Fruit fly (Drosophila melanogaster): ENCODE data around the gene CG32603.

Gene CG32603

DNA sequence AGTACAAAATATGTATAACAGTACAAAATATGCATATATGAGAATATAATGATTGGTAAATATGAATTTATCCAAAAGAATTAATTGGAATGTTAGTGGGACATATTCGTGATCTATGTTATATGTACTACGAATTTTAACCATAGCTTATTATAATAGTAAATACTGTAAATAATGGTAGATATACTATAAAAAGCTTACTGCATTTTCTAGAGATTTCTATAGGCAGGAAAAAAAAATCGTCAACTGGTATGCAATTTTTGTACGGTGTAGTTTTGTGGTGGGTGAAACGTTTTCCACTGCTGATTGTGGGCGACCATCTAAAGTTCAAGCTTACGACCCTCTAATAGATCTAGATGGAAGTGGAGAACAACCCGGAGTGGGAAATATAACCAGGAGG is 32.5 kb downstream of the CG32603 start:
- TF ChIP-seq CG7556 (GFP tag; optimal IDR thresholded peaks at IDR 0.05) (no peak), NFAT (GFP tag; IDR thresholded peaks at IDR 0.05) (no peak), CG31441 (GFP tag; IDR thresholded peaks at IDR 0.05) (no peak), CG2678 (tag; optimal IDR thresholded peaks at IDR 0.05) (peak; percentile 18), unc-4 (GFP tag; IDR thresholded peaks at IDR 0.05; ENCODE audit: partially characterized antibody) (no peak), lab (GFP tag; optimal IDR thresholded peaks at IDR 0.05) (peak; percentile 1), CG14014 (GFP tag; IDR thresholded peaks at IDR 0.05) (0 out of 2 replicates have a peak, but pooled peaks have one; percentile 21), CG7839 (tag; optimal IDR thresholded peaks at IDR 0.05) (peak; percentile 2), gem (tag; optimal IDR thresholded peaks at IDR 0.05) (peak; percentile 42), CG2875 (GFP tag; optimal IDR thresholded peaks at IDR 0.05) (no peak), h (optimal IDR thresholded peaks at IDR 0.05) (no peak), Awh (GFP tag; IDR thresholded peaks at IDR 0.05) (no peak), bigmax (GFP tag; optimal IDR thresholded peaks at IDR 0.05) (no peak), Sox102F (GFP tag; optimal IDR thresholded peaks at IDR 0.05) (peak; percentile 12), gsb (GFP tag; IDR thresholded peaks at IDR 0.05) (no peak), Taf1 (GFP tag; IDR thresholded peaks at IDR 0.05) (no peak), gt (GFP tag; IDR thresholded peaks at IDR 0.05) (no peak), stc (GFP tag; IDR thresholded peaks at IDR 0.05) (no peak), NC2α (GFP tag; optimal IDR thresholded peaks at IDR 0.05) (no peak), gsb-n (tag; optimal IDR thresholded peaks at IDR 0.05) (no peak), CG11504 (tag; optimal IDR thresholded peaks at IDR 0.05) (peak; percentile 23), nerfin-2 (GFP tag; IDR thresholded peaks at IDR 0.05; ENCODE audit: partially characterized antibody) (no peak), CG9609 (GFP tag; optimal IDR thresholded peaks at IDR 0.05) (no peak), Nf-YC (tag; optimal IDR thresholded peaks at IDR 0.05) (no peak), Med (GFP tag) (peak; percentile 16), crol (GFP tag; IDR thresholded peaks at IDR 0.05) (no peak), CG30403 (GFP tag; optimal IDR thresholded peaks at IDR 0.05) (peak; percentile 8), Hr51 (GFP tag; optimal IDR thresholded peaks at IDR 0.05) (peak in 1 of 2 experiments; percentile 15), kay (GFP tag; optimal IDR thresholded peaks at IDR 0.05) (no peak), Hsf (GFP tag; optimal IDR thresholded peaks at IDR 0.05) (no peak)

DNA sequence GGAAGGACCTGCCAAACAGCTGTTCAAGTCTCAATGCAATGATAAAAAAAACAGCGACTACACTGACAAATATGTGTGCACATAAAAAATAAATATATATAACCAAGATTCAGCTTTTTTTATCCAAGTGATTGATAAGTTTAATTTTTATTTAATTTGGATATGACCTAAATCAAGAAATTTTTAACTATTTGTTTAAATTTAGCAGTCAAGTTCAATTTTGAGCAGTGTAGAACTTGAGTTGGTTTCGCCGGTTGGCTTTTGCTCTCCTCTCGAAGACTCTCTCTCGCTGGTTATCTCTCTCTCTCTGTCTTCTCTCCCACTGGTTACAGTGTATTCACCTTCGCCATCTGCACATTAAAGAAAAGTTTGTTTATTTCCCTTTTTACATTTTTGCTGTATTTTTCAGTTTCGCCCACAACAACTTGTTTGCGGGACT is 33.7 kb downstream of the CG32603 start:
- TF ChIP-seq CG10366 (GFP tag; IDR thresholded peaks at IDR 0.05) (peak; percentile 82), CG2678 (tag; optimal IDR thresholded peaks at IDR 0.05) (peak; percentile 92), exex (tag; optimal IDR thresholded peaks at IDR 0.05) (peak; percentile 43), CG7928 (GFP tag; optimal IDR thresholded peaks at IDR 0.05) (peak; percentile 41), grn (GFP tag; optimal IDR thresholded peaks at IDR 0.05) (peak; percentile 33), Awh (GFP tag; IDR thresholded peaks at IDR 0.05) (peak; percentile 84), CG12769 (tag; optimal IDR thresholded peaks at IDR 0.05) (peak; percentile 40), CG16813 (GFP tag; IDR thresholded peaks at IDR 0.05; ENCODE audit: partially characterized antibody) (no peak), nom (GFP tag; optimal IDR thresholded peaks at IDR 0.05) (peak; percentile 96), BtbVII (GFP tag; optimal IDR thresholded peaks at IDR 0.05) (peak; percentile 86), fd64A (GFP tag; optimal IDR thresholded peaks at IDR 0.05) (no peak), CG10543 (GFP tag; optimal IDR thresholded peaks at IDR 0.05) (no peak), HmgZ (tag; optimal IDR thresholded peaks at IDR 0.05) (peak; percentile 79), cg (GFP tag; optimal IDR thresholded peaks at IDR 0.05) (no peak), Med (GFP tag) (peak; percentile 94), CG4617 (GFP tag; optimal IDR thresholded peaks at IDR 0.05; ENCODE audit: borderline replicate concordance) (peak; percentile 66), CG30431 (GFP tag; optimal IDR thresholded peaks at IDR 0.05) (peak; percentile 70), CG5245 (GFP tag; optimal IDR thresholded peaks at IDR 0.05) (peak; percentile 79), bsh (GFP tag; optimal IDR thresholded peaks at IDR 0.05) (peak; percentile 85 to 94), Drgx (GFP tag; IDR thresholded peaks at IDR 0.05) (peak; percentile 97), CG15696 (tag; optimal IDR thresholded peaks at IDR 0.05) (peak; percentile 75), CG6254 (GFP tag; optimal IDR thresholded peaks at IDR 0.05) (peak; percentile 82), CG15479 (GFP tag; optimal IDR thresholded peaks at IDR 0.05) (no peak), Bgb (GFP tag; IDR thresholded peaks at IDR 0.05; ENCODE audit: partially characterized antibody) (no peak)
